Fruit fly (Drosophila melanogaster): ENCODE measurements around the gene Nek2.

Nek2 gene

DNA sequence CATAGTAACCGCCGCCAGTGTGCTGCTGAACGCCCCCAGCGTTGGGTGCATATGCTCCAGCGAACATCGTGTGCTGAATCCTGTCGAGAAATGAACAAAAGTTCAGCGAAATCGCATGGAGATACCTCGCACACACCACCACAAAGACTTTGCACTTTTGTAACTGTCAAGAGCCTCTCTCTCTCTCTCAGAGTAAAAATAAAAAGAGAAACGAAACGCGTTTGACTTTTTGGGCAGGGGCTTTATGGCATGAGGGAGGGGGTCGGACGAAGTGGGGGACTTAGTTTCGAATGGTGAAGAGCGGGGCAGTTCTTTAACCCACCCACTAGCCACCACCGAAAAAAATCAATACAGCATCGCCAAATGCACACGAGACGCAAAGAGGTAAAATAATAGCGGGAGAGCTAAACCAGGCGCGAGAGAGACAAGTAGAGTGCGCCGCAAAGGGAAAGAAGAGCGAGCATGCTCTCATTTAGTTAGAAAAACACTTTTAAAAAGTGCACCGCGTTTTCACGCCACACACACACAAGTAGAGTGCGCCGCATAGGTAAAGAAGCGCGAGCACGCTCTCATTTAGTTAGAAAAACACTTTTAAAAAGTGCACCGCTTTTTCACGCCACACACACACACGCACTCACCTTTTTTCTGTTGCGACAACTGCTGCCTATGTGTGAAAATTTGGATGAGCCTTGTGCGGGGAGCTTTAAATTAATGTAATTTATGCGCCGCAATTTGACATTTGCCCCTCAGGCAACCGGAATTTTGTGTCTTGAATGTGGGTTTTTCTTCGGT, 39.0 kb upstream of the Nek2 start:
- TF ChIP-seq dsx (GFP tag; optimal IDR thresholded peaks at IDR 0.05; ENCODE audit: poor library complexity, severe bottlenecking) (peak; percentile 14), esn (GFP tag; optimal IDR thresholded peaks at IDR 0.05) (no peak), CG6854 (GFP tag; optimal IDR thresholded peaks at IDR 0.05) (peak; percentile 61), Ets21C (GFP tag; optimal IDR thresholded peaks at IDR 0.05) (no peak), CG6163 (GFP tag; IDR thresholded peaks at IDR 0.05) (no peak), pdm3 (GFP tag; optimal IDR thresholded peaks at IDR 0.05) (no peak), eg (GFP tag; IDR thresholded peaks at IDR 0.05) (peak; percentile 47; the same call in 1 of the 3 replicates), CG8632 (GFP tag; optimal IDR thresholded peaks at IDR 0.05) (no peak), CG10631 (GFP tag; optimal IDR thresholded peaks at IDR 0.05) (no peak), fd59A (GFP tag; optimal IDR thresholded peaks at IDR 0.05) (no peak), salr (GFP tag; optimal IDR thresholded peaks at IDR 0.05) (no peak), Hr4 (GFP tag; optimal IDR thresholded peaks at IDR 0.05) (no peak), Eip78C (GFP tag) (peak; percentile 67), svp (GFP tag) (peak; percentile 70), CG1621 (tag; optimal IDR thresholded peaks at IDR 0.05) (no peak), CG34406 (GFP tag; optimal IDR thresholded peaks at IDR 0.05) (no peak), Ets96B (tag; optimal IDR thresholded peaks at IDR 0.05) (no peak), Gug (GFP tag; IDR thresholded peaks at IDR 0.05) (no peak), Eip93F (GFP tag; optimal IDR thresholded peaks at IDR 0.05) (no peak), CG6808 (GFP tag; optimal IDR thresholded peaks at IDR 0.05) (peak; percentile 45), CG3032 (tag; optimal IDR thresholded peaks at IDR 0.05) (no peak), CG32006 (GFP tag; optimal IDR thresholded peaks at IDR 0.05) (no peak), CG11762 (GFP tag; optimal IDR thresholded peaks at IDR 0.05; ENCODE audit: insufficient read depth) (no peak), CG10669 (GFP tag; optimal IDR thresholded peaks at IDR 0.05) (no peak), Hr38 (GFP tag; optimal IDR thresholded peaks at IDR 0.05) (no peak), CG7368 (GFP tag; optimal IDR thresholded peaks at IDR 0.05) (no peak), topi (GFP tag; optimal IDR thresholded peaks at IDR 0.05) (no peak), Hr39 (GFP tag; optimal IDR thresholded peaks at IDR 0.05) (no peak), Sox14 (GFP tag; optimal IDR thresholded peaks at IDR 0.05) (no peak), CG6792 (GFP tag; optimal IDR thresholded peaks at IDR 0.05) (no peak), Sox15 (GFP tag; optimal IDR thresholded peaks at IDR 0.05) (no peak), ss (GFP tag; optimal IDR thresholded peaks at IDR 0.05) (peak; percentile 23 to 62), Met (GFP tag; optimal IDR thresholded peaks at IDR 0.05) (no peak), CG6276 (GFP tag; optimal IDR thresholded peaks at IDR 0.05) (peak; percentile 38), CG9139 (GFP tag; optimal IDR thresholded peaks at IDR 0.05) (no peak), CG8319 (GFP tag; optimal IDR thresholded peaks at IDR 0.05) (no peak), CG11294 (GFP tag; IDR thresholded peaks at IDR 0.05) (no peak), spab (GFP tag; optimal IDR thresholded peaks at IDR 0.05) (no peak), CG16779 (tag; optimal IDR thresholded peaks at IDR 0.05) (no peak), acj6 (GFP tag; optimal IDR thresholded peaks at IDR 0.05) (no peak), CG4318 (GFP tag; optimal IDR thresholded peaks at IDR 0.05) (no peak), achi (GFP tag; optimal IDR thresholded peaks at IDR 0.05) (no peak), Eip75B (GFP tag; optimal IDR thresholded peaks at IDR 0.05) (no peak), Blimp-1 (GFP tag; optimal IDR thresholded peaks at IDR 0.05) (no peak), Lpt (GFP tag; optimal IDR thresholded peaks at IDR 0.05) (no peak), CG11902 (GFP tag; optimal IDR thresholded peaks at IDR 0.05) (no peak), net (GFP tag; optimal IDR thresholded peaks at IDR 0.05) (no peak), cyc (GFP tag; optimal IDR thresholded peaks at IDR 0.05) (no peak), fkh (GFP tag; optimal IDR thresholded peaks at IDR 0.05) (no peak), vri (GFP tag; optimal IDR thresholded peaks at IDR 0.05) (no peak), Sox102F (GFP tag; optimal IDR thresholded peaks at IDR 0.05) (no peak)

Data from whole organism, prepupa.